Worm (Caenorhabditis elegans) whole organism, late embryonic: ENCODE data around the gene K08H2.4.

ENCODE experiments used
- F13H6.1 ChIP-seq: sonication (generic microtip); optimal IDR thresholded peaks from 2 replicates; lab custom pipeline; 2016; ENCODE audit warnings: missing genetic modification characterization, missing compliant biosample characterization
- T23F11.4 ChIP-seq: fragments of 200-800 bp; sonication (Bioruptor generic); optimal IDR thresholded peaks from 2 replicates; lab custom pipeline; 2018; ENCODE audit warnings: mild to moderate bottlenecking, missing genetic modification characterization, missing compliant biosample characterization
- ceh-30 ChIP-seq: fragments of 150-350 bp; optimal IDR thresholded peaks from 2 replicates; lab custom pipeline; 2014; ENCODE audit warnings: missing biosample characterization, missing genetic modification characterization
- ceh-45 ChIP-seq: fragments of 200-800 bp; sonication (Bioruptor generic); IDR thresholded peaks from 2 replicates; pipeline ENCODE4 v1.3.6; 2022; ENCODE audit warnings: missing genetic modification reagents, missing genetic modification characterization, missing compliant biosample characterization
- lim-6 ChIP-seq: sonication (generic microtip); optimal IDR thresholded peaks from 2 replicates; lab custom pipeline; 2016; ENCODE audit warnings: missing genetic modification characterization, missing compliant biosample characterization
- lin-11 ChIP-seq: fragments of 200-800 bp; sonication (Bioruptor generic); optimal IDR thresholded peaks from 2 replicates; lab custom pipeline; 2018; ENCODE audit warnings: mild to moderate bottlenecking, missing genetic modification characterization, missing compliant biosample characterization
- nfya-1 ChIP-seq: sonication (generic microtip); optimal IDR thresholded peaks from 2 replicates; lab custom pipeline; 2017; ENCODE audit warnings: missing genetic modification characterization, mild to moderate bottlenecking, missing compliant biosample characterization, antibody characterized with exemption, moderate library complexity
- nhr-11 ChIP-seq: fragments of 150-350 bp; optimal IDR thresholded peaks from 2 replicates; lab custom pipeline; 2014; ENCODE audit warnings: missing biosample characterization, missing genetic modification characterization
- pha-4 ChIP-seq: fragments of 150-350 bp; optimal IDR thresholded peaks from 2 replicates; lab custom pipeline; 2018; ENCODE audit warnings: missing biosample characterization, missing genetic modification reagents, missing genetic modification characterization
- sox-4 ChIP-seq: sonication (generic microtip); optimal IDR thresholded peaks from 2 replicates; lab custom pipeline; 2017; ENCODE audit warnings: mild to moderate bottlenecking, missing genetic modification characterization, inconsistent platforms, missing compliant biosample characterization
- tbx-2 ChIP-seq: sonication (generic microtip); optimal IDR thresholded peaks from 2 replicates; lab custom pipeline; 2016; ENCODE audit warnings: missing genetic modification characterization, missing compliant biosample characterization

- no peak for TF ChIP-seq T23F11.4 (GFP tag; lab: Kevin White, UChicago)
- no peak for TF ChIP-seq sox-4 (tag; lab: Kevin White, UChicago)
- TF ChIP-seq nhr-11: no peak
- TF ChIP-seq nfya-1 (tag; lab: Kevin White, UChicago): no peak
- TF ChIP-seq lim-6: no peak
- no peak for TF ChIP-seq ceh-45 (GFP tag; lab: Robert Waterston, UW)
- TF ChIP-seq ceh-30 (tag; lab: Kevin White, UChicago): no peak
- no peak for TF ChIP-seq tbx-2 (tag; lab: Kevin White, UChicago)
- TF ChIP-seq pha-4 (tag; lab: Kevin White, UChicago): no peak
- no peak for TF ChIP-seq lin-11 (tag; lab: Kevin White, UChicago)
- no peak for TF ChIP-seq F13H6.1 (tag; lab: Kevin White, UChicago)
Measured at ce11 chrX:13234879-13235278, 3.4 kb upstream of the K08H2.4 start, which contains the start of gene K08H2.2.
